Fruit fly (Drosophila melanogaster) whole organism, embryonic: ENCODE results near the gene dnc.

Experiments used
- Adf1 ChIP-seq: fragments of 200-800 bp; sonication (Bioruptor generic); IDR thresholded peaks from 2 replicates; pipeline ENCODE4 v1.3.6; 2022; ENCODE audit warnings: missing biosample characterization, missing genetic modification characterization
- CG10321 ChIP-seq: fragments of 200-800 bp; sonication (Bioruptor generic); IDR thresholded peaks from 2 replicates; pipeline ENCODE4 v1.3.6; 2022; ENCODE audit warnings: missing biosample characterization, missing genetic modification characterization
- CG10979 ChIP-seq: fragments of 200-800 bp; sonication (Bioruptor generic); optimal IDR thresholded peaks from 2 replicates; lab custom pipeline; 2018; ENCODE audit warnings: missing biosample characterization, mild to moderate bottlenecking, missing genetic modification characterization, moderate library complexity
- CG12659 ChIP-seq: fragments of 200-800 bp; sonication (Bioruptor generic); optimal IDR thresholded peaks from 3 replicates; lab custom pipeline; 2017; ENCODE audit warnings: mild to moderate bottlenecking, missing biosample characterization, missing genetic modification reagents, missing genetic modification characterization
- CG12744 ChIP-seq: fragments of 200-800 bp; sonication (Bioruptor generic); optimal IDR thresholded peaks from 2 replicates; lab custom pipeline; 2016; ENCODE audit warnings: missing biosample characterization, missing genetic modification characterization
- CG17568 ChIP-seq: fragments of 200-800 bp; sonication (Bioruptor generic); optimal IDR thresholded peaks from 2 replicates; lab custom pipeline; 2018; ENCODE audit warnings: missing biosample characterization, mild to moderate bottlenecking, missing genetic modification characterization, moderate library complexity
- CG17802 ChIP-seq: fragments of 200-800 bp; sonication (Bioruptor generic); optimal IDR thresholded peaks from 2 replicates; lab custom pipeline; 2018; ENCODE audit warnings: missing biosample characterization, mild to moderate bottlenecking, missing genetic modification characterization, moderate library complexity
- CG2678 ChIP-seq: fragments of 200-800 bp; sonication (Bioruptor generic); optimal IDR thresholded peaks from 3 replicates; lab custom pipeline; 2019; ENCODE audit warnings: missing biosample characterization, mild to moderate bottlenecking, missing genetic modification characterization, moderate library complexity
- CG2889 ChIP-seq: fragments of 200-800 bp; sonication (Bioruptor generic); IDR thresholded peaks from 3 replicates; pipeline ENCODE4 v1.3.6; 2022; ENCODE audit warnings: missing biosample characterization, missing genetic modification characterization
- CG4360 ChIP-seq: fragments of 200-800 bp; sonication (Bioruptor generic); IDR thresholded peaks from 2 replicates; pipeline ENCODE4 v1.3.6; 2022; ENCODE audit warnings: missing biosample characterization, missing genetic modification characterization
- CG4424 ChIP-seq: fragments of 200-800 bp; sonication (Bioruptor generic); optimal IDR thresholded peaks from 3 replicates; lab custom pipeline; 2016; ENCODE audit warnings: missing biosample characterization, missing genetic modification characterization
- CG4730 ChIP-seq: fragments of 200-800 bp; sonication (Bioruptor generic); IDR thresholded peaks from 2 replicates; pipeline ENCODE4 v1.3.6; 2022; ENCODE audit warnings: missing biosample characterization, missing genetic modification characterization
- CG4820 ChIP-seq: fragments of 200-800 bp; sonication (Bioruptor generic); optimal IDR thresholded peaks from 3 replicates; lab custom pipeline; 2016; ENCODE audit warnings: missing biosample characterization, missing genetic modification characterization
- CG5245 ChIP-seq: fragments of 200-800 bp; sonication (Bioruptor generic); optimal IDR thresholded peaks from 3 replicates; lab custom pipeline; 2016; ENCODE audit warnings: missing biosample characterization, missing genetic modification characterization
- CG6765 ChIP-seq: fragments of 200-800 bp; sonication (Bioruptor generic); optimal IDR thresholded peaks from 3 replicates; lab custom pipeline; 2017; ENCODE audit warnings: missing biosample characterization, mild to moderate bottlenecking, missing genetic modification characterization
- CG6854 ChIP-seq: fragments of 200-800 bp; sonication (Bioruptor generic); optimal IDR thresholded peaks from 3 replicates; lab custom pipeline; 2017; ENCODE audit warnings: missing biosample characterization, mild to moderate bottlenecking, missing genetic modification characterization
- CG8478 ChIP-seq: fragments of >200 bp; optimal IDR thresholded peaks from 2 replicates; lab custom pipeline; 2018
- Doc3 ChIP-seq: fragments of 200-800 bp; sonication (Bioruptor generic); IDR thresholded peaks from 3 replicates; pipeline ENCODE4 v1.3.6; 2022; ENCODE audit warnings: missing biosample characterization, missing genetic modification characterization; ENCODE audit not compliant: partially characterized antibody
- Ets65A ChIP-seq: fragments of 200-800 bp; sonication (Bioruptor generic); peaks from one replicate; lab custom pipeline; 2016; ENCODE audit warnings: missing biosample characterization, missing genetic modification characterization
- Fer2 ChIP-seq: fragments of 200-800 bp; sonication (Bioruptor generic); optimal IDR thresholded peaks from 2 replicates; lab custom pipeline; 2018; ENCODE audit warnings: missing biosample characterization, mild to moderate bottlenecking, missing genetic modification characterization, moderate library complexity
- H2.0 ChIP-seq: fragments of 200-800 bp; sonication (Bioruptor generic); IDR thresholded peaks from 2 replicates; pipeline ENCODE4 v1.3.6; 2022; ENCODE audit warnings: missing biosample characterization, missing genetic modification characterization
- Hand ChIP-seq: fragments of 200-800 bp; sonication (Bioruptor generic); optimal IDR thresholded peaks from 2 replicates; lab custom pipeline; 2017; ENCODE audit warnings: mild to moderate bottlenecking, missing biosample characterization, missing genetic modification reagents, missing genetic modification characterization
- MBD-R2 ChIP-seq: fragments of 200-800 bp; sonication (Bioruptor generic); IDR thresholded peaks from 2 replicates; pipeline ENCODE4 v1.3.6; 2022; ENCODE audit warnings: missing biosample characterization, missing genetic modification characterization
- Mad ChIP-seq: fragments of 200-800 bp; sonication (Bioruptor generic); optimal IDR thresholded peaks from 2 replicates; lab custom pipeline; 2016; ENCODE audit warnings: missing biosample characterization, missing genetic modification characterization
- NC2β ChIP-seq: fragments of 200-800 bp; sonication (Bioruptor generic); optimal IDR thresholded peaks from 2 replicates; lab custom pipeline; 2016; ENCODE audit warnings: missing biosample characterization, missing genetic modification characterization
- Opbp ChIP-seq: fragments of 200-800 bp; sonication (Bioruptor generic); IDR thresholded peaks from 3 replicates; pipeline ENCODE4 v1.3.6; 2022; ENCODE audit warnings: missing biosample characterization, missing genetic modification characterization; ENCODE audit not compliant: partially characterized antibody
- Sox100B ChIP-seq: fragments of 200-800 bp; sonication (Bioruptor generic); optimal IDR thresholded peaks from 3 replicates; lab custom pipeline; 2018; ENCODE audit warnings: missing biosample characterization, mild to moderate bottlenecking, missing genetic modification characterization
- Sry-δ ChIP-seq: fragments of 200-800 bp; sonication (Bioruptor generic); optimal IDR thresholded peaks from 2 replicates; lab custom pipeline; 2016; ENCODE audit warnings: missing biosample characterization, missing genetic modification characterization
- Taf1 ChIP-seq: fragments of 200-800 bp; sonication (Bioruptor generic); IDR thresholded peaks from 2 replicates; pipeline ENCODE4 v1.3.6; 2022; ENCODE audit warnings: missing biosample characterization, missing genetic modification characterization
- Trl ChIP-seq, 3 experiments: fragments of >200 bp in 2 of 3; fragments of 200-800 bp in 1 of 3; sonication (Bioruptor generic) in 1 of 3; optimal IDR thresholded peaks; 2 replicates in 1 of 3; 3 replicates in 2 of 3; lab custom pipeline; 2016 to 2017; ENCODE audit warnings: missing biosample characterization in 1 of 3, missing genetic modification characterization in 1 of 3
- ab ChIP-seq: fragments of 200-800 bp; sonication (Bioruptor generic); optimal IDR thresholded peaks from 2 replicates; lab custom pipeline; 2016; ENCODE audit warnings: missing biosample characterization, missing genetic modification characterization
- abd-A ChIP-seq: fragments of 200-800 bp; sonication (Bioruptor generic); optimal IDR thresholded peaks from 3 replicates; lab custom pipeline; 2019; ENCODE audit warnings: missing biosample characterization, mild to moderate bottlenecking, missing genetic modification characterization, moderate library complexity
- ara ChIP-seq: fragments of 200-800 bp; sonication (Bioruptor generic); IDR thresholded peaks from 2 replicates; pipeline ENCODE4 v1.3.6; 2022; ENCODE audit warnings: missing biosample characterization, missing genetic modification characterization
- bigmax ChIP-seq: fragments of 200-800 bp; sonication (Bioruptor generic); optimal IDR thresholded peaks from 2 replicates; lab custom pipeline; 2018; ENCODE audit warnings: missing biosample characterization, mild to moderate bottlenecking, missing genetic modification characterization
- bsh ChIP-seq, 2 experiments: fragments of 200-800 bp; sonication (Bioruptor generic); optimal IDR thresholded peaks; 2 replicates each; lab custom pipeline; 2017 to 2018; ENCODE audit warnings: mild to moderate bottlenecking in 2 of 2, missing biosample characterization in 2 of 2, missing genetic modification characterization in 2 of 2, moderate library complexity in 1 of 2
- chinmo ChIP-seq: fragments of 200-800 bp; sonication (Bioruptor generic); IDR thresholded peaks from 4 replicates; pipeline ENCODE4 v1.3.6; 2022; ENCODE audit warnings: missing biosample characterization, missing genetic modification characterization; ENCODE audit not compliant: partially characterized antibody
- ftz-f1 ChIP-seq: fragments of 200-800 bp; sonication (Bioruptor generic); optimal IDR thresholded peaks from 2 replicates; lab custom pipeline; 2016; ENCODE audit warnings: missing biosample characterization, missing genetic modification characterization
- lola ChIP-seq, 3 experiments: fragments of >200 bp in 2 of 3; fragments of 200-800 bp in 1 of 3; sonication (Bioruptor generic) in 1 of 3; optimal IDR thresholded peaks; 2 replicates each; lab custom pipeline; 2017 to 2019; ENCODE audit warnings: missing biosample characterization in 3 of 3, missing genetic modification characterization in 3 of 3, mild to moderate bottlenecking in 1 of 3, moderate library complexity in 1 of 3
- luna ChIP-seq: fragments of 200-800 bp; sonication (Bioruptor generic); optimal IDR thresholded peaks from 2 replicates; lab custom pipeline; 2016; ENCODE audit warnings: missing biosample characterization, missing genetic modification characterization
- mirr ChIP-seq: fragments of 200-800 bp; sonication (Bioruptor generic); optimal IDR thresholded peaks from 3 replicates; lab custom pipeline; 2018; ENCODE audit warnings: missing biosample characterization, mild to moderate bottlenecking, missing genetic modification characterization
- nom ChIP-seq: fragments of 200-800 bp; sonication (Bioruptor generic); optimal IDR thresholded peaks from 2 replicates; lab custom pipeline; 2017; ENCODE audit warnings: missing biosample characterization, missing genetic modification characterization, mild to moderate bottlenecking, moderate library complexity, missing genetic modification reagents
- pum ChIP-seq: fragments of 200-800 bp; sonication (Bioruptor generic); optimal IDR thresholded peaks from 2 replicates; lab custom pipeline; 2016; ENCODE audit warnings: missing biosample characterization, missing genetic modification characterization
- row ChIP-seq: fragments of 200-800 bp; sonication (Bioruptor generic); IDR thresholded peaks from 3 replicates; pipeline ENCODE4 v1.3.6; 2022; ENCODE audit warnings: missing biosample characterization, missing genetic modification characterization
- slbo ChIP-seq: fragments of 200-800 bp; sonication (Bioruptor generic); IDR thresholded peaks from 2 replicates; pipeline ENCODE4 v1.3.6; 2022; ENCODE audit warnings: missing biosample characterization, missing genetic modification characterization
- sob ChIP-seq: fragments of 200-800 bp; sonication (Bioruptor generic); IDR thresholded peaks from 2 replicates; pipeline ENCODE4 v1.3.6; 2022; ENCODE audit warnings: missing biosample characterization, missing genetic modification characterization
- sqz ChIP-seq: fragments of 200-800 bp; sonication (Bioruptor generic); optimal IDR thresholded peaks from 3 replicates; lab custom pipeline; 2018; ENCODE audit warnings: missing biosample characterization, mild to moderate bottlenecking, missing genetic modification characterization
- twi ChIP-seq: fragments of 200-800 bp; optimal IDR thresholded peaks from 2 replicates; lab custom pipeline; 2019; ENCODE audit warnings: missing biosample characterization, mild to moderate bottlenecking, missing genetic modification characterization, moderate library complexity
- tx ChIP-seq: fragments of 200-800 bp; sonication (Bioruptor generic); optimal IDR thresholded peaks from 2 replicates; lab custom pipeline; 2016; ENCODE audit warnings: missing biosample characterization, missing genetic modification characterization
- vvl ChIP-seq: fragments of 200-800 bp; sonication (Bioruptor generic); IDR thresholded peaks from 2 replicates; pipeline ENCODE4 v1.3.6; 2022; ENCODE audit warnings: missing biosample characterization, missing genetic modification characterization
- wdn ChIP-seq: fragments of 200-800 bp; sonication (Bioruptor generic); IDR thresholded peaks from 2 replicates; pipeline ENCODE4 v1.3.6; 2022; ENCODE audit warnings: missing biosample characterization, missing genetic modification characterization

Gene dnc

dm6 chrX:3161542-3162377 lies 14.5 kb upstream of the dnc start (continued):
- TF ChIP-seq tx (GFP tag; lab: Kevin White, UChicago) (no peak), ftz-f1 (GFP tag; lab: Kevin White, UChicago) (no peak), CG10321 (GFP tag; lab: Robert Waterston, UW) (no peak), CG6765 (no peak), Ets65A (GFP tag; lab: Kevin White, UChicago) (no peak), CG2678 (no peak), bsh (GFP tag; optimal IDR thresholded peaks at IDR 0.05; lab: Kevin White, UChicago) (peak in 1 of 2 experiments; percentile 30), CG17568 (GFP tag; lab: Kevin White, UChicago) (no peak), CG5245 (no peak), wdn (GFP tag; lab: Robert Waterston, UW) (no peak), CG6854 (GFP tag; lab: Kevin White, UChicago) (no peak), sqz (GFP tag; lab: Kevin White, UChicago) (peak; percentile 97), ab (GFP tag; lab: Kevin White, UChicago) (no peak), Adf1 (GFP tag; lab: Robert Waterston, UW) (peak; percentile 91), Sry-δ (GFP tag; lab: Kevin White, UChicago) (no peak), slbo (GFP tag; lab: Robert Waterston, UW) (no peak), luna (GFP tag; lab: Kevin White, UChicago) (no peak), Fer2 (tag; lab: Kevin White, UChicago) (no peak), Mad (no peak), CG12744 (GFP tag; lab: Kevin White, UChicago) (no peak), CG4730 (GFP tag; lab: Robert Waterston, UW) (no peak), lola (GFP tag; optimal IDR thresholded peaks at IDR 0.05; lab: Kevin White, UChicago) (no peak), Opbp (GFP tag; lab: Robert Waterston, UW) (no peak), CG10979 (tag; lab: Kevin White, UChicago) (no peak), Trl (optimal IDR thresholded peaks at IDR 0.05; lab: Kevin White, UChicago) (peak; percentile 49 to 74), Trl (GFP tag; optimal IDR thresholded peaks at IDR 0.05; lab: Kevin White, UChicago) (no peak), row (GFP tag; lab: Robert Waterston, UW) (no peak), CG8478 (lab: Kevin White, UChicago) (no peak), vvl (no peak), CG4424 (GFP tag; lab: Kevin White, UChicago) (no peak), Doc3 (GFP tag; lab: Robert Waterston, UW) (no peak), ara (GFP tag; lab: Robert Waterston, UW) (0 out of 2 replicates have a peak, but pooled peaks have one; percentile 7), chinmo (GFP tag; lab: Robert Waterston, UW) (peak; percentile 62; the same call in 2 of the 4 replicates), Hand (no peak), CG12659 (no peak), twi (peak; percentile 83), NC2β (GFP tag; lab: Kevin White, UChicago) (no peak), CG17802 (no peak), CG2889 (GFP tag; lab: Robert Waterston, UW) (no peak), CG4360 (GFP tag; lab: Robert Waterston, UW) (peak; percentile 62), sob (GFP tag; lab: Robert Waterston, UW) (no peak), CG4820 (GFP tag; lab: Kevin White, UChicago) (no peak), pum (GFP tag; lab: Kevin White, UChicago) (no peak), MBD-R2 (GFP tag; lab: Robert Waterston, UW) (no peak), Sox100B (GFP tag; lab: Kevin White, UChicago) (no peak), abd-A (tag; lab: Kevin White, UChicago) (peak; percentile 39), nom (GFP tag; lab: Kevin White, UChicago) (peak; percentile 86), bigmax (GFP tag; lab: Kevin White, UChicago) (no peak), Taf1 (GFP tag; lab: Robert Waterston, UW) (no peak), mirr (GFP tag; lab: Kevin White, UChicago) (no peak), H2.0 (no peak)
